Fruit fly (Drosophila melanogaster): ENCODE results near the gene CG34382.

The CG34382 gene

dm6 chr3L:9847420-9847977, 31.3 kb upstream of the CG34382 start (continued):
- TF ChIP-seq Hr78 (GFP tag; optimal IDR thresholded peaks at IDR 0.05) (no peak), CG6254 (GFP tag; optimal IDR thresholded peaks at IDR 0.05) (no peak), Dp (GFP tag; optimal IDR thresholded peaks at IDR 0.05) (no peak), Atf6 (GFP tag; IDR thresholded peaks at IDR 0.05) (peak; percentile 58; the same call in 1 of the 2 replicates), CG11560 (tag; IDR thresholded peaks at IDR 0.05) (no peak), Nf-YB (GFP tag; optimal IDR thresholded peaks at IDR 0.05) (peak; percentile 12), NK7.1 (GFP tag; optimal IDR thresholded peaks at IDR 0.05) (peak; percentile 29), Rx (GFP tag; IDR thresholded peaks at IDR 0.05) (no peak), Bgb (GFP tag; IDR thresholded peaks at IDR 0.05; ENCODE audit: partially characterized antibody) (no peak), gt (GFP tag; IDR thresholded peaks at IDR 0.05) (0 out of 2 replicates have a peak, but pooled peaks have one; percentile 8), ci (GFP tag; IDR thresholded peaks at IDR 0.05) (peak; percentile 38; the same call in 1 of the 3 replicates), chinmo (GFP tag; IDR thresholded peaks at IDR 0.05; ENCODE audit: partially characterized antibody) (no peak), CG10147 (GFP tag; optimal IDR thresholded peaks at IDR 0.05) (peak; percentile 1), CG10267 (tag; optimal IDR thresholded peaks at IDR 0.05) (no peak), dan (GFP tag; IDR thresholded peaks at IDR 0.05) (no peak), CkIIα-i1 (GFP tag; IDR thresholded peaks at IDR 0.05) (no peak), Jarid2 (GFP tag; optimal IDR thresholded peaks at IDR 0.05) (no peak), CG15269 (tag; optimal IDR thresholded peaks at IDR 0.05) (peak; percentile 74), grau (tag; optimal IDR thresholded peaks at IDR 0.05) (peak; percentile 65), yki (optimal IDR thresholded peaks at IDR 0.05) (no peak), tgo (GFP tag; IDR thresholded peaks at IDR 0.05) (peak; percentile 46; the same call in 2 of the 3 replicates), Fer1 (GFP tag; optimal IDR thresholded peaks at IDR 0.05) (peak; percentile 60), lmd (GFP tag; IDR thresholded peaks at IDR 0.05) (peak; percentile 59; the same call in 1 of the 2 replicates), dimm (GFP tag; IDR thresholded peaks at IDR 0.05) (no peak), CG2875 (GFP tag; optimal IDR thresholded peaks at IDR 0.05) (no peak), Usf (GFP tag; optimal IDR thresholded peaks at IDR 0.05) (no peak), ap (GFP tag; IDR thresholded peaks at IDR 0.05) (no peak), sob (GFP tag; IDR thresholded peaks at IDR 0.05) (peak; percentile 61), Sry-δ (GFP tag; optimal IDR thresholded peaks at IDR 0.05) (peak; percentile 2), pita (GFP tag; optimal IDR thresholded peaks at IDR 0.05) (no peak), CG8359 (GFP tag; optimal IDR thresholded peaks at IDR 0.05; ENCODE audit: borderline replicate concordance) (no peak), pros (GFP tag; optimal IDR thresholded peaks at IDR 0.05) (no peak), Poxn (GFP tag; IDR thresholded peaks at IDR 0.05) (no peak), GATAe (GFP tag; conservative IDR thresholded peaks at IDR 0.05) (no peak), CrebB (tag; optimal IDR thresholded peaks at IDR 0.05) (peak; percentile 36), NFAT (GFP tag; IDR thresholded peaks at IDR 0.05) (peak; percentile 74), gro (GFP tag; optimal IDR thresholded peaks at IDR 0.05) (peak; percentile 85), CTCF (GFP tag; optimal IDR thresholded peaks at IDR 0.05) (no peak), tx (GFP tag; optimal IDR thresholded peaks at IDR 0.05) (peak; percentile 8), CG18599 (GFP tag; optimal IDR thresholded peaks at IDR 0.05) (peak; percentile 47), E2f2 (GFP tag; IDR thresholded peaks at IDR 0.05) (no peak), Mrtf (GFP tag; IDR thresholded peaks at IDR 0.05) (peak; percentile 9; the same call in 1 of the 3 replicates), chif (GFP tag; optimal IDR thresholded peaks at IDR 0.05) (peak in 1 of 2 experiments; percentile 48), usp (GFP tag; optimal IDR thresholded peaks at IDR 0.05) (no peak), Mes4 (GFP tag; optimal IDR thresholded peaks at IDR 0.05) (no peak), tin (GFP tag; optimal IDR thresholded peaks at IDR 0.05) (peak; percentile 33), CG1792 (GFP tag; optimal IDR thresholded peaks at IDR 0.05) (peak; percentile 10), CG8290 (GFP tag; optimal IDR thresholded peaks at IDR 0.05) (no peak), CG8290 (tag; optimal IDR thresholded peaks at IDR 0.05) (peak in 1 of 2 experiments; percentile 87), ranshi (GFP tag; IDR thresholded peaks at IDR 0.05) (no peak; the same call in 1 of the 2 replicates), CG10431 (GFP tag; optimal IDR thresholded peaks at IDR 0.05) (no peak)
